Worm (Caenorhabditis elegans) whole organism, L3 larva: ENCODE measurements around the gene phf-5.

Experiments used
- ZK546.5 ChIP-seq: sonication (generic microtip); optimal IDR thresholded peaks from 2 replicates; lab custom pipeline; 2017; ENCODE audit warnings: missing biosample characterization, missing genetic modification characterization
- ama-1 ChIP-seq: fragments of 150-350 bp; optimal IDR thresholded peaks from 2 replicates; lab custom pipeline; 2018
- ceh-82 ChIP-seq: fragments of 150-350 bp; optimal IDR thresholded peaks from 2 replicates; lab custom pipeline; 2014; ENCODE audit warnings: missing biosample characterization, missing genetic modification characterization
- elt-2 ChIP-seq: sonication (generic microtip); optimal IDR thresholded peaks from 2 replicates; lab custom pipeline; 2016; ENCODE audit warnings: missing genetic modification reagents, mild to moderate bottlenecking, missing genetic modification characterization, missing compliant biosample characterization
- elt-3 ChIP-seq, 3 experiments: fragments of 150-350 bp in 1 of 3; sonication (generic microtip) in 2 of 3; optimal IDR thresholded peaks; 2 replicates in 2 of 3; 4 replicates in 1 of 3; lab custom pipeline; 2014 to 2017; ENCODE audit warnings: missing biosample characterization in 3 of 3, missing genetic modification characterization in 3 of 3
- fkh-2 ChIP-seq: fragments of 150-350 bp; optimal IDR thresholded peaks from 2 replicates; lab custom pipeline; 2014; ENCODE audit warnings: missing biosample characterization, missing genetic modification reagents, missing genetic modification characterization
- jun-1 ChIP-seq: fragments of 150-350 bp; optimal IDR thresholded peaks from 2 replicates; lab custom pipeline; 2014; ENCODE audit warnings: missing biosample characterization, missing genetic modification reagents, missing genetic modification characterization
- nhr-11 ChIP-seq: fragments of 150-350 bp; optimal IDR thresholded peaks from 2 replicates; lab custom pipeline; 2014; ENCODE audit warnings: missing biosample characterization, missing genetic modification characterization
- nhr-237 ChIP-seq: fragments of 150-350 bp; optimal IDR thresholded peaks from 2 replicates; lab custom pipeline; 2014; ENCODE audit warnings: missing biosample characterization, missing genetic modification characterization
- nhr-67 ChIP-seq: fragments of 150-350 bp; optimal IDR thresholded peaks from 2 replicates; lab custom pipeline; 2014; ENCODE audit warnings: missing biosample characterization, missing genetic modification characterization
- pqm-1 ChIP-seq: fragments of 150-350 bp; optimal IDR thresholded peaks from 2 replicates; lab custom pipeline; 2017; ENCODE audit warnings: missing biosample characterization, missing genetic modification characterization, inconsistent platforms

DNA sequence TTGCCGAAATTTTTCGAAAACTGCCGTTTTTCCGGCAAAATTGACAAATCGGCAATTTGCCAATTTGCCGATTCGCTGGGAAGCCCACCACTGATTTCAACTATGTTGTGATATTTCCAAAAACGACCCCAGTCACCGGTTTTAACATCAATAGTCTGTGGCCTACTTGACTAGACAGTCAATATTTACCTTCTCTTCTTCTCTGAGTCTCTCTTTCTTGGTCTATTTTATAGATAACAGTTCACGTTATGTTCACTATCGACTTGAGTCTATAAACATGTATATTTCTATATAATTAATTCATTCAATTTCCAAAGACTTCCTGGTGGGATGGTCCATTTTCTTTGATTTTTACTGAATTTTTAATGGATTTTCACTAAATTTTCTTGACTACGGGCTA lies 48.6 kb upstream of the phf-5 start:
- TF ChIP-seq nhr-237 (tag; lab: Kevin White, UChicago) = no peak
- no peak for TF ChIP-seq fkh-2 (tag; lab: Kevin White, UChicago)
- TF ChIP-seq jun-1 (tag; lab: Kevin White, UChicago) = no peak
- peak; percentile 64 for TF ChIP-seq elt-2 (tag; lab: Kevin White, UChicago)
- TF ChIP-seq ama-1 = no peak
- no peak for TF ChIP-seq nhr-11 (tag; lab: Kevin White, UChicago)
- TF ChIP-seq pqm-1 (tag; lab: Kevin White, UChicago) = peak; percentile 69
- no peak for TF ChIP-seq ceh-82 (tag; lab: Kevin White, UChicago)
- no peak for TF ChIP-seq nhr-67 (tag; lab: Kevin White, UChicago)
- no peak for TF ChIP-seq elt-3 (tag; optimal IDR thresholded peaks at IDR 0.05; lab: Kevin White, UChicago)
- TF ChIP-seq ZK546.5 (tag; lab: Kevin White, UChicago) = no peak
